Worm (Caenorhabditis elegans) whole organism, mixed stage, embryonic: Measurements from ENCODE around the gene Y62F5A.12.

Experiments used
- M03D4.4 ChIP-seq: sonication (generic microtip); optimal IDR thresholded peaks from 2 replicates; lab custom pipeline; 2017; ENCODE audit warnings: mild to moderate bottlenecking, missing genetic modification characterization, missing compliant biosample characterization
- bed-3 ChIP-seq: fragments of 200-800 bp; sonication (Bioruptor generic); optimal IDR thresholded peaks from 3 replicates; lab custom pipeline; 2018; ENCODE audit warnings: mild to moderate bottlenecking, missing genetic modification characterization, moderate library complexity, missing compliant biosample characterization
- blmp-1 ChIP-seq: fragments of 150-350 bp; optimal IDR thresholded peaks from 2 replicates; lab custom pipeline; 2014; ENCODE audit warnings: missing biosample characterization, missing genetic modification characterization
- ceh-39 ChIP-seq: fragments of 150-350 bp; optimal IDR thresholded peaks from 2 replicates; lab custom pipeline; 2014; ENCODE audit warnings: missing biosample characterization, missing genetic modification characterization
- ceh-43 ChIP-seq: fragments of 200-800 bp; sonication (Bioruptor generic); optimal IDR thresholded peaks from 2 replicates; lab custom pipeline; 2018; ENCODE audit warnings: mild to moderate bottlenecking, missing genetic modification characterization, moderate library complexity, missing compliant biosample characterization
- ceh-83 ChIP-seq: fragments of 200-800 bp; sonication (Bioruptor generic); optimal IDR thresholded peaks from 2 replicates; lab custom pipeline; 2018; ENCODE audit warnings: mild to moderate bottlenecking, missing genetic modification characterization, missing compliant biosample characterization
- ces-1 ChIP-seq: fragments of 150-350 bp; optimal IDR thresholded peaks from 2 replicates; lab custom pipeline; 2014; ENCODE audit warnings: missing biosample characterization, missing genetic modification reagents, missing genetic modification characterization
- cnd-1 ChIP-seq: fragments of 200-800 bp; sonication (Bioruptor generic); optimal IDR thresholded peaks from 2 replicates; lab custom pipeline; 2018; ENCODE audit warnings: mild to moderate bottlenecking, missing genetic modification characterization, missing compliant biosample characterization
- drap-1 ChIP-seq: fragments of 200-800 bp; sonication (Bioruptor generic); optimal IDR thresholded peaks from 3 replicates; lab custom pipeline; 2018; ENCODE audit warnings: mild to moderate bottlenecking, missing genetic modification characterization, missing compliant biosample characterization
- elt-1 ChIP-seq: sonication (generic microtip); optimal IDR thresholded peaks from 2 replicates; lab custom pipeline; 2017; ENCODE audit warnings: missing genetic modification characterization, mild to moderate bottlenecking, missing compliant biosample characterization, antibody characterized with exemption, moderate library complexity, borderline replicate concordance; ENCODE audit not compliant: insufficient read depth
- elt-3 ChIP-seq: fragments of 150-350 bp; optimal IDR thresholded peaks from 2 replicates; lab custom pipeline; 2014; ENCODE audit warnings: missing biosample characterization, missing genetic modification characterization
- flh-1 ChIP-seq: fragments of 200-800 bp; sonication (Bioruptor generic); optimal IDR thresholded peaks from 2 replicates; lab custom pipeline; 2018; ENCODE audit warnings: mild to moderate bottlenecking, missing genetic modification characterization, moderate library complexity, missing compliant biosample characterization
- ham-2 ChIP-seq: fragments of 200-800 bp; sonication (Bioruptor generic); optimal IDR thresholded peaks from 2 replicates; lab custom pipeline; 2018; ENCODE audit warnings: mild to moderate bottlenecking, missing genetic modification characterization, missing compliant biosample characterization
- hlh-1 ChIP-seq: fragments of 150-350 bp; optimal IDR thresholded peaks from 2 replicates; lab custom pipeline; 2014; ENCODE audit warnings: missing biosample characterization, missing genetic modification reagents, missing genetic modification characterization
- lin-13 ChIP-seq: fragments of 150-350 bp; optimal IDR thresholded peaks from 2 replicates; lab custom pipeline; 2014; ENCODE audit warnings: missing biosample characterization, missing genetic modification characterization
- lin-32 ChIP-seq: fragments of 200-800 bp; sonication (Bioruptor generic); optimal IDR thresholded peaks from 2 replicates; lab custom pipeline; 2018; ENCODE audit warnings: mild to moderate bottlenecking, missing genetic modification characterization, missing compliant biosample characterization
- lsy-2 ChIP-seq: fragments of 150-350 bp; optimal IDR thresholded peaks from 2 replicates; lab custom pipeline; 2014; ENCODE audit warnings: missing biosample characterization, missing genetic modification characterization
- mab-5 ChIP-seq: fragments of 150-350 bp; optimal IDR thresholded peaks from 2 replicates; lab custom pipeline; 2014; ENCODE audit warnings: missing biosample characterization, missing genetic modification characterization
- mep-1 ChIP-seq: fragments of 150-350 bp; optimal IDR thresholded peaks from 2 replicates; lab custom pipeline; 2017; ENCODE audit warnings: missing biosample characterization, missing genetic modification reagents, missing genetic modification characterization, inconsistent platforms
- mls-2 ChIP-seq: sonication (generic microtip); optimal IDR thresholded peaks from 2 replicates; lab custom pipeline; 2016; ENCODE audit warnings: mild to moderate bottlenecking, missing genetic modification characterization, moderate library complexity, missing compliant biosample characterization
- nhr-12 ChIP-seq: fragments of 150-350 bp; optimal IDR thresholded peaks from 2 replicates; lab custom pipeline; 2014; ENCODE audit warnings: missing biosample characterization, missing genetic modification characterization
- nhr-2 ChIP-seq: fragments of 150-350 bp; optimal IDR thresholded peaks from 2 replicates; lab custom pipeline; 2014; ENCODE audit warnings: missing biosample characterization, missing genetic modification characterization
- nhr-237 ChIP-seq: fragments of 150-350 bp; optimal IDR thresholded peaks from 2 replicates; lab custom pipeline; 2014; ENCODE audit warnings: missing biosample characterization, missing genetic modification characterization
- nhr-28 ChIP-seq: fragments of 150-350 bp; optimal IDR thresholded peaks from 2 replicates; lab custom pipeline; 2014; ENCODE audit warnings: missing biosample characterization, missing genetic modification characterization
- nhr-76 ChIP-seq: sonication (generic microtip); optimal IDR thresholded peaks from 2 replicates; lab custom pipeline; 2017; ENCODE audit warnings: missing biosample characterization, missing genetic modification characterization
- pha-4 ChIP-seq: fragments of 150-350 bp; optimal IDR thresholded peaks from 2 replicates; lab custom pipeline; 2018; ENCODE audit warnings: missing biosample characterization, missing genetic modification reagents, missing genetic modification characterization
- sem-2 ChIP-seq: fragments of 200-800 bp; sonication (Bioruptor generic); optimal IDR thresholded peaks from 2 replicates; lab custom pipeline; 2018; ENCODE audit warnings: mild to moderate bottlenecking, missing genetic modification characterization, missing compliant biosample characterization
- snpc-4 ChIP-seq: fragments of 150-350 bp; optimal IDR thresholded peaks from 2 replicates; lab custom pipeline; 2014; ENCODE audit warnings: missing biosample characterization, missing genetic modification characterization
- sptf-1 ChIP-seq: sonication (generic microtip); optimal IDR thresholded peaks from 2 replicates; lab custom pipeline; 2017; ENCODE audit warnings: mild to moderate bottlenecking, missing genetic modification characterization, moderate library complexity, missing compliant biosample characterization
- tbx-8 ChIP-seq: fragments of 200-800 bp; sonication (Bioruptor generic); optimal IDR thresholded peaks from 2 replicates; lab custom pipeline; 2018; ENCODE audit warnings: mild to moderate bottlenecking, missing genetic modification characterization, moderate library complexity, missing compliant biosample characterization
- unc-120 ChIP-seq: sonication (generic microtip); optimal IDR thresholded peaks from 2 replicates; lab custom pipeline; 2017; ENCODE audit warnings: missing genetic modification characterization, missing compliant biosample characterization; ENCODE audit not compliant: poor library complexity, severe bottlenecking
- unc-39 ChIP-seq: fragments of 150-350 bp; optimal IDR thresholded peaks from 2 replicates; lab custom pipeline; 2014; ENCODE audit warnings: missing biosample characterization, missing genetic modification characterization
- unc-62 ChIP-seq: fragments of 150-350 bp; optimal IDR thresholded peaks from 2 replicates; lab custom pipeline; 2014; ENCODE audit warnings: missing biosample characterization, missing genetic modification reagents, missing genetic modification characterization
- zip-8 ChIP-seq: fragments of 150-350 bp; optimal IDR thresholded peaks from 2 replicates; lab custom pipeline; 2014; ENCODE audit warnings: missing biosample characterization, missing genetic modification characterization
- ztf-11 ChIP-seq: fragments of 150-350 bp; optimal IDR thresholded peaks from 2 replicates; lab custom pipeline; 2014; ENCODE audit warnings: missing biosample characterization, missing genetic modification characterization

The Y62F5A.12 gene

DNA sequence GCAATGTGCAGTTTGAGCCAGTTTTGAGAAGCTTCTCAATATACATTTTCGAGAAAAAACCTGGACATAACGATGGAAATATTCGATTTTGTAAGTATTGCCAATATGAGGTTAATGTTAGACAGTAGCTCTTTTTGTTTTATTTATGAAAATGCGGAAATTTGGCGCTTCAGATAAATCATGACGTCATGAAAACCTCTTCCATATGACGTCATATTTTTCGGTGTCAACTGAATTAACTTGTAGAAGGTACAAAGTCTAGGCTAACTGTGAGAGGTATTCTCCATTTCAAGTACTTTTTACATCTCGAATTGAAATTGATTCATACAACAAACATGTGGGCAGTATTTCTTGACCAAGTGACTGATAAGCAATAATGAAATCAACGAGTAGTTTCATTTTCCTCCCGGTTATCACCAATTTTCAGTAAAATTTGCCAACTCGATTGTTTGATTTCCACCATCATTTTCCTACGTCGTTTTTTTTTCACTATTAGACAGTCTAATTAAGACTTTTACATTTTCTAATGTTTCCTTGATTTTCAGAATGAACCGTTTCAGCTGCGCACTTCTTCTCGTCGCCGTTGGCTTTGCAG is 37.1 kb upstream of the Y62F5A.12 start, which contains the start of gene F54D5.3:
F54D5.3 (plus strand) TSS at position 546 of the 595 bp plus-strand sequence.
- TF ChIP-seq zip-8, result peak; percentile 98
- no peak for TF ChIP-seq pha-4 (tag; lab: Kevin White, UChicago)

DNA sequence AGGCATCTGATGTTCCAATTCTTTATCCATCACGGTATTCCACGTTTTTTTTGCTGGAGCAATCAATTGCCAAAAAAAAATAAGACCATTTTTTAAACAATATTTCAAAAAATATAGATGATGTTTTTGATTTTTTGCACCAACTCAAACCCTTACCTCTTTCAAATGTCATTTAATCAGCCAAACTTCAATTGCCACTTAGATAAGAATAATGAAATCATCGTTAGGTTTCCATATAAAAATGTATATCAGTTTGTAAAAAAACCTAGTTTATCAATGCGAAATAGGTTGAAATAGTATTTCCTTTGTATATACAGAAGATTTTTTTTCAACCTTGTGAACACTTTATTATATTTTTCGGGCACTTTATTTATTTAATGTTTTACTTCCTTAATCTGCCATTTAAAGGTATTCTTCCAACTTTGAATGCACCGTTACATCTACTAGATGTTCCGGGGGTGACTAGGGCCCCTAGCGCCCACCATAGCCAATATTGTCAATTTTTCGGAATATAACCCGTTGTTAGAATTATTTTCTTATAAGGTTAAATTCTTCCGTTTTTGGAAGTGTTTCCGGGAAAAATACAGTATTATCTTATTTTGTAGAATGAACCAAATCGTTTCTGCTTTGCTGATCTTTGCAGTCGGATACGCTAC is 35.1 kb upstream of the Y62F5A.12 start, which contains the start of the genes F54D5.23 and F54D5.4:
F54D5.23 (minus strand) TSS at position 75 of the 656 bp plus-strand sequence.
F54D5.4 (plus strand) TSS at position 606 of the 656 bp plus-strand sequence.
- TF ChIP-seq mep-1 (tag; lab: Kevin White, UChicago) (no peak), mab-5 (tag; lab: Kevin White, UChicago) (no peak), unc-39 (tag; lab: Kevin White, UChicago) (no peak), ceh-39 (no peak), snpc-4 (tag; lab: Kevin White, UChicago) (no peak), sem-2 (no peak), zip-8 (no peak), elt-3 (no peak), nhr-12 (tag; lab: Kevin White, UChicago) (no peak), mls-2 (no peak), tbx-8 (GFP tag; lab: Kevin White, UChicago) (no peak), lin-13 (tag; lab: Kevin White, UChicago) (no peak), unc-62 (GFP tag; lab: Kevin White, UChicago) (no peak), ceh-43 (GFP tag; lab: Kevin White, UChicago) (no peak), lin-32 (GFP tag; lab: Kevin White, UChicago) (no peak), drap-1 (GFP tag; lab: Kevin White, UChicago) (no peak), cnd-1 (tag; lab: Kevin White, UChicago) (no peak)

DNA sequence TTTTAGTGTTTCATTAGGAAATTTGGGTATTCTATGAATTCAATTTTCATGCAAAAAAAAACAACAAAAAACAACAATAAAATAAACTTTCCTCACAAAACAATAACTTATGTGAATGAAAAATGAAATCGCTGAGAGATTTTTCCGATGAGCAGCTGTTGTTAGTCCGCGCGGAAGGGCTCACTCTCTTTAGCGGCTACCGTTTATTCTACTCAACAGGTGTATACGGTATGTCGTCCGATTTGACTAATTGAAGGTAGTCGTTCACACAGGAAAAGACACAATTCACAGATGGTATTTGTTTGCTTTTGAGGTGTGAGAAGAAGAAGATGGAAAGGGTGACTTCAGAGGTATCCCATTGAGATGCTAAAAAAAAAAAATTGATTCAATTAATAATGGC is 34.4 kb upstream of the Y62F5A.12 start:
- TF ChIP-seq nhr-12 (tag; lab: Kevin White, UChicago) (no peak), ceh-43 (GFP tag; lab: Kevin White, UChicago) (no peak), ces-1 (no peak), hlh-1 (tag; lab: Kevin White, UChicago) (peak; percentile 62), elt-1 (tag; lab: Kevin White, UChicago) (no peak), unc-39 (tag; lab: Kevin White, UChicago) (no peak), tbx-8 (GFP tag; lab: Kevin White, UChicago) (no peak), bed-3 (GFP tag; lab: Kevin White, UChicago) (no peak), pha-4 (tag; lab: Kevin White, UChicago) (no peak), sptf-1 (tag; lab: Kevin White, UChicago) (no peak), lin-32 (GFP tag; lab: Kevin White, UChicago) (peak; percentile 66), lsy-2 (peak; percentile 7)

DNA sequence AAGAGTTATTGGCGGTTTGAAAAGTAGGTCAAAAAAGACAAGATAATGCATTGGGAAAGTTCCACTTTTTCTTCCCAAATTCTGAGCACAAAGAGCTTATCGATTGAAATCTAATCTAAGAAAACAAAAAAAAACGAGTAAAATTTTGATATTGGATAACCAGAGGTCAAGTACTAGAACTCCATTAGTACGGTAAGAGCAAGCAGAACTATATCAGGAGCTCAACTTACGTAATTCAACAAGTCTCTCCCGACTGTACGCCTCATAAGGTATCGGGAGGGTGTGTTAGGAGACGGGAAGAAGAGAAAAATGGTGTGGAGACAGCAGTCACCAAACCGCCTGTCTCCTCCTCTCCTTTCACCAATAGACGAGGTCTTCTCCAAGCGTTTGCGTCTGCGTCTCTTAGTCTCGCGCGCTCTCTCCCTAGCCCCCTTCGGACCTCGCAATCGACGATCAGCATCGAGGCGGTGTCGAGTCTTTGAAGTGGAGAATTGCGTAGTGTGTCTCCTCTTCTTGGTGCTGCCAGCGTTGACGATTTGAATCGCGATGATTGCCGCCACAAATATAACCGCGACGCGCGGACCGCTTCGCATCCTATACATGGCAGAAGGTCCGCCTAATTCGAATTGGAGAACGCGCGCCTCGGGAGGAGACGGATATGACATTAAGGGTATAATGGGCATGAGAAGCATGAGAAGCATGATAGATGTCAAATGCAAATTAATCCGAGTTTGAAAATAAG is 32.9 kb upstream of the Y62F5A.12 start, which contains the start of gene F54D5.5:
F54D5.5 (minus strand) TSS at position 51 of the 742 bp plus-strand sequence.
- TF ChIP-seq lin-13 (tag; lab: Kevin White, UChicago) (peak; percentile 35), unc-62 (GFP tag; lab: Kevin White, UChicago) (peak; percentile 48), nhr-28 (no peak), zip-8 (no peak), ceh-43 (GFP tag; lab: Kevin White, UChicago) (no peak), M03D4.4 (tag; lab: Kevin White, UChicago) (no peak), ceh-39 (peak; percentile 27), ham-2 (GFP tag; lab: Kevin White, UChicago) (peak; percentile 65), hlh-1 (tag; lab: Kevin White, UChicago) (peak; percentile 50), snpc-4 (tag; lab: Kevin White, UChicago) (no peak), ceh-83 (no peak), ces-1 (peak; percentile 90), nhr-76 (tag; lab: Kevin White, UChicago) (no peak), ztf-11 (tag; lab: Kevin White, UChicago) (peak; percentile 80), nhr-237 (tag; lab: Kevin White, UChicago) (no peak), mep-1 (tag; lab: Kevin White, UChicago) (peak; percentile 70), tbx-8 (GFP tag; lab: Kevin White, UChicago) (no peak), sem-2 (no peak), drap-1 (GFP tag; lab: Kevin White, UChicago) (peak; percentile 23), lin-32 (GFP tag; lab: Kevin White, UChicago) (no peak), pha-4 (tag; lab: Kevin White, UChicago) (peak; percentile 16), lsy-2 (peak; percentile 44), unc-120 (tag; lab: Kevin White, UChicago) (peak; percentile 8), flh-1 (no peak), mab-5 (tag; lab: Kevin White, UChicago) (no peak), nhr-12 (tag; lab: Kevin White, UChicago) (no peak), elt-1 (tag; lab: Kevin White, UChicago) (peak; percentile 42), blmp-1 (no peak), unc-39 (tag; lab: Kevin White, UChicago) (peak; percentile 63), elt-3 (no peak), sptf-1 (tag; lab: Kevin White, UChicago) (peak; percentile 88), mls-2 (peak; percentile 94), bed-3 (GFP tag; lab: Kevin White, UChicago) (no peak), nhr-2 (tag; lab: Kevin White, UChicago) (no peak), cnd-1 (tag; lab: Kevin White, UChicago) (peak; percentile 86)
